Fruit fly (Drosophila melanogaster) whole organism, prepupa: Measurements from ENCODE around the gene CG31441.

ENCODE experiments used
- Blimp-1 ChIP-seq: fragments of 200-800 bp; sonication (Bioruptor generic); optimal IDR thresholded peaks from 3 replicates; lab custom pipeline; 2017; ENCODE audit warnings: missing biosample characterization, missing genetic modification characterization, mild to moderate bottlenecking, moderate library complexity, missing genetic modification reagents
- CG11762 ChIP-seq: fragments of 200-800 bp; sonication (Bioruptor generic); optimal IDR thresholded peaks from 3 replicates; lab custom pipeline; 2016; ENCODE audit warnings: missing biosample characterization, missing genetic modification characterization; ENCODE audit not compliant: insufficient read depth
- CG15336 ChIP-seq: fragments of 200-800 bp; sonication (Bioruptor generic); IDR thresholded peaks from 2 replicates; pipeline ENCODE4 v1.3.6; 2022; ENCODE audit warnings: missing biosample characterization, missing genetic modification characterization
- CG6854 ChIP-seq: fragments of 200-800 bp; sonication (Bioruptor generic); optimal IDR thresholded peaks from 2 replicates; lab custom pipeline; 2017; ENCODE audit warnings: missing biosample characterization, mild to moderate bottlenecking, missing genetic modification characterization
- CG8632 ChIP-seq: fragments of 200-800 bp; sonication (Bioruptor generic); optimal IDR thresholded peaks from 3 replicates; lab custom pipeline; 2016; ENCODE audit warnings: missing biosample characterization, missing genetic modification characterization
- Ets96B ChIP-seq: fragments of 200-800 bp; optimal IDR thresholded peaks from 2 replicates; lab custom pipeline; 2019; ENCODE audit warnings: missing biosample characterization, mild to moderate bottlenecking, missing genetic modification characterization, moderate library complexity
- Gug ChIP-seq: fragments of 200-800 bp; sonication (Bioruptor generic); IDR thresholded peaks from 2 replicates; pipeline ENCODE4 v1.3.6; 2022; ENCODE audit warnings: missing biosample characterization, missing genetic modification characterization
- OdsH ChIP-seq: fragments of 200-800 bp; sonication (Bioruptor generic); optimal IDR thresholded peaks from 3 replicates; lab custom pipeline; 2016; ENCODE audit warnings: missing biosample characterization, missing genetic modification characterization
- Smox ChIP-seq: fragments of 200-800 bp; sonication (Bioruptor generic); optimal IDR thresholded peaks from 3 replicates; lab custom pipeline; 2016; ENCODE audit warnings: missing biosample characterization, missing genetic modification characterization
- achi ChIP-seq: fragments of 200-800 bp; sonication (Bioruptor generic); optimal IDR thresholded peaks from 3 replicates; lab custom pipeline; 2016; ENCODE audit warnings: missing biosample characterization, missing genetic modification characterization
- cyc ChIP-seq: fragments of 200-800 bp; sonication (Bioruptor generic); optimal IDR thresholded peaks from 3 replicates; lab custom pipeline; 2016; ENCODE audit warnings: missing biosample characterization, missing genetic modification characterization
- fkh ChIP-seq: fragments of 200-800 bp; sonication (Bioruptor generic); optimal IDR thresholded peaks from 3 replicates; lab custom pipeline; 2017; ENCODE audit warnings: missing biosample characterization, mild to moderate bottlenecking, missing genetic modification characterization, moderate library complexity
- svp ChIP-seq: fragments of 200-800 bp; sonication (Bioruptor generic); peaks from one replicate; lab custom pipeline; 2016; ENCODE audit warnings: missing biosample characterization, missing genetic modification characterization

- TF ChIP-seq cyc (GFP tag; lab: Kevin White, UChicago) (no peak), CG15336 (no peak), CG11762 (no peak), achi (GFP tag; lab: Kevin White, UChicago) (no peak), Smox (GFP tag; lab: Kevin White, UChicago) (no peak), fkh (GFP tag; lab: Kevin White, UChicago) (no peak), Ets96B (tag; lab: Kevin White, UChicago) (no peak), Gug (GFP tag; lab: Robert Waterston, UW) (no peak), CG8632 (GFP tag; lab: Kevin White, UChicago) (no peak), svp (GFP tag; lab: Kevin White, UChicago) (no peak), Blimp-1 (GFP tag; lab: Kevin White, UChicago) (no peak), OdsH (GFP tag; lab: Kevin White, UChicago) (no peak), CG6854 (no peak)
These were observed 1.1 kb upstream of the CG31441 start, which contains the start of the genes Arfip and CG17721 for dm6 chr3R:11234918-11235371.
